Fruit fly (Drosophila melanogaster) whole organism, adult: ENCODE results near the gene CG17105.

Experiments
- CG33017 ChIP-seq: fragments of 200-800 bp; sonication (Bioruptor generic); optimal IDR thresholded peaks from 2 replicates; lab custom pipeline; 2018; ENCODE audit warnings: missing biosample characterization, mild to moderate bottlenecking, missing genetic modification characterization, moderate library complexity
- CG5204 ChIP-seq: fragments of 200-800 bp; sonication (Bioruptor generic); optimal IDR thresholded peaks from 2 replicates; lab custom pipeline; 2016; ENCODE audit warnings: missing biosample characterization, missing genetic modification characterization
- Clk ChIP-seq: fragments of 200-800 bp; sonication (Bioruptor generic); optimal IDR thresholded peaks from 2 replicates; lab custom pipeline; 2017; ENCODE audit warnings: missing biosample characterization, missing genetic modification characterization
- kay ChIP-seq: fragments of 200-800 bp; sonication (Bioruptor generic); peaks from one replicate; lab custom pipeline; 2016; ENCODE audit warnings: missing biosample characterization, missing genetic modification characterization, borderline replicate concordance
- ovo ChIP-seq: fragments of 200-800 bp; sonication (Bioruptor generic); optimal IDR thresholded peaks from 2 replicates; lab custom pipeline; 2016; ENCODE audit warnings: missing biosample characterization, missing genetic modification characterization
- tj ChIP-seq: fragments of 200-800 bp; sonication (Bioruptor generic); optimal IDR thresholded peaks from 3 replicates; lab custom pipeline; 2017; ENCODE audit warnings: missing biosample characterization, mild to moderate bottlenecking, missing genetic modification characterization, moderate library complexity

- TF ChIP-seq tj (no peak), kay (GFP tag; lab: Kevin White, UChicago) (no peak), Clk (GFP tag; lab: Kevin White, UChicago) (no peak), ovo (GFP tag; lab: Kevin White, UChicago) (no peak), CG5204 (no peak), CG33017 (no peak)
Observed at dm6 chr2L:10638371-10638770, 42.5 kb upstream of the CG17105 start, which contains the start of gene CG7329.
